Fruit fly (Drosophila melanogaster): ENCODE results near the gene RpS12.
A peak's percentile ranks its signal among the peaks of the same experiment; 100 is the strongest.

The RpS12 gene

dm6 chr3L:13017803-13018324 is 5.3 kb upstream of the RpS12 start, which contains the start of the genes mRpL20 and Icmt (continued):
- TF ChIP-seq acj6 (GFP tag; optimal IDR thresholded peaks at IDR 0.05) (peak; percentile 94), net (GFP tag; optimal IDR thresholded peaks at IDR 0.05) (peak; percentile 91), dac (GFP tag; optimal IDR thresholded peaks at IDR 0.05) (peak; percentile 72), Sox102F (GFP tag; optimal IDR thresholded peaks at IDR 0.05) (peak; percentile 87), cyc (GFP tag; optimal IDR thresholded peaks at IDR 0.05) (peak; percentile 76), Met (GFP tag; optimal IDR thresholded peaks at IDR 0.05) (peak; percentile 83), Sox15 (GFP tag; optimal IDR thresholded peaks at IDR 0.05) (peak; percentile 91), pdm3 (GFP tag; optimal IDR thresholded peaks at IDR 0.05) (peak; percentile 87), CG16779 (tag; optimal IDR thresholded peaks at IDR 0.05) (peak; percentile 88), Gug (GFP tag; IDR thresholded peaks at IDR 0.05) (peak; percentile 98), CG6792 (GFP tag; optimal IDR thresholded peaks at IDR 0.05) (peak; percentile 94), CG6854 (GFP tag; optimal IDR thresholded peaks at IDR 0.05) (peak; percentile 57), CG1621 (tag; optimal IDR thresholded peaks at IDR 0.05) (peak; percentile 90), CG8119 (GFP tag; IDR thresholded peaks at IDR 0.05) (peak; percentile 98), Smox (GFP tag; optimal IDR thresholded peaks at IDR 0.05) (peak; percentile 88), CG10631 (GFP tag; optimal IDR thresholded peaks at IDR 0.05) (peak; percentile 97), CG10669 (GFP tag; optimal IDR thresholded peaks at IDR 0.05) (peak; percentile 85), Hr38 (GFP tag; optimal IDR thresholded peaks at IDR 0.05) (no peak), CG3032 (tag; optimal IDR thresholded peaks at IDR 0.05) (peak; percentile 96), Blimp-1 (GFP tag; optimal IDR thresholded peaks at IDR 0.05) (peak; percentile 69), Lpt (GFP tag; optimal IDR thresholded peaks at IDR 0.05) (peak; percentile 78), achi (GFP tag; optimal IDR thresholded peaks at IDR 0.05) (peak; percentile 95), Ets21C (GFP tag; optimal IDR thresholded peaks at IDR 0.05) (peak; percentile 75), CG32006 (GFP tag; optimal IDR thresholded peaks at IDR 0.05) (peak; percentile 95), CG6276 (GFP tag; optimal IDR thresholded peaks at IDR 0.05) (peak; percentile 81)

dm6 chr3L:13019249-13019956 is 3.7 kb upstream of the RpS12 start:
- TF ChIP-seq Sox15 (GFP tag; optimal IDR thresholded peaks at IDR 0.05) (no peak), svp (GFP tag) (peak; percentile 78)

dm6 chr3L:13021727-13022126 is 1.4 kb upstream of the RpS12 start:
- TF ChIP-seq CG8632 (GFP tag; optimal IDR thresholded peaks at IDR 0.05): peak; percentile 57
- 0 out of 3 replicates have a peak, but pooled peaks have one; percentile 14 for TF ChIP-seq CG6163 (GFP tag; IDR thresholded peaks at IDR 0.05)
- no peak for TF ChIP-seq CG9139 (GFP tag; optimal IDR thresholded peaks at IDR 0.05)
- TF ChIP-seq net (GFP tag; optimal IDR thresholded peaks at IDR 0.05): peak; percentile 42
- peak; percentile 71 for TF ChIP-seq Met (GFP tag; optimal IDR thresholded peaks at IDR 0.05)
- no peak for TF ChIP-seq fd85E (GFP tag; optimal IDR thresholded peaks at IDR 0.05)
- no peak for TF ChIP-seq CG6854 (GFP tag; optimal IDR thresholded peaks at IDR 0.05)
- TF ChIP-seq Ets96B (tag; optimal IDR thresholded peaks at IDR 0.05): no peak
- TF ChIP-seq CG1621 (tag; optimal IDR thresholded peaks at IDR 0.05): no peak
- TF ChIP-seq CG10669 (GFP tag; optimal IDR thresholded peaks at IDR 0.05): no peak
- TF ChIP-seq CG6792 (GFP tag; optimal IDR thresholded peaks at IDR 0.05): peak; percentile 65
- peak; percentile 47 for TF ChIP-seq CG34406 (GFP tag; optimal IDR thresholded peaks at IDR 0.05)
- TF ChIP-seq CG31627 (GFP tag; optimal IDR thresholded peaks at IDR 0.05): peak; percentile 64
- TF ChIP-seq OdsH (GFP tag; optimal IDR thresholded peaks at IDR 0.05): peak; percentile 54
- TF ChIP-seq CG6808 (GFP tag; optimal IDR thresholded peaks at IDR 0.05): no peak
- no peak for TF ChIP-seq spab (GFP tag; optimal IDR thresholded peaks at IDR 0.05)
- no peak for TF ChIP-seq CG16779 (tag; optimal IDR thresholded peaks at IDR 0.05)
- TF ChIP-seq CG15336 (GFP tag; IDR thresholded peaks at IDR 0.05): peak; percentile 23; the same call in 1 of the 2 replicates
- peak; percentile 50 for TF ChIP-seq pdm3 (GFP tag; optimal IDR thresholded peaks at IDR 0.05)
- TF ChIP-seq CG11902 (GFP tag; optimal IDR thresholded peaks at IDR 0.05): peak; percentile 36
- TF ChIP-seq CG6276 (GFP tag; optimal IDR thresholded peaks at IDR 0.05): no peak
- peak; percentile 35 for TF ChIP-seq acj6 (GFP tag; optimal IDR thresholded peaks at IDR 0.05)
- peak; percentile 45 for TF ChIP-seq Eip75B (GFP tag; optimal IDR thresholded peaks at IDR 0.05)
- TF ChIP-seq Sox14 (GFP tag; optimal IDR thresholded peaks at IDR 0.05): peak; percentile 53
- TF ChIP-seq Lpt (GFP tag; optimal IDR thresholded peaks at IDR 0.05): no peak
- TF ChIP-seq Sox102F (GFP tag; optimal IDR thresholded peaks at IDR 0.05): peak; percentile 80
- peak; percentile 32 for TF ChIP-seq CG11762 (GFP tag; optimal IDR thresholded peaks at IDR 0.05; ENCODE audit: insufficient read depth)
- TF ChIP-seq esn (GFP tag; optimal IDR thresholded peaks at IDR 0.05): peak; percentile 83
- no peak for TF ChIP-seq eg (GFP tag; IDR thresholded peaks at IDR 0.05)
- TF ChIP-seq vri (GFP tag; optimal IDR thresholded peaks at IDR 0.05): peak; percentile 59
- TF ChIP-seq dac (GFP tag; optimal IDR thresholded peaks at IDR 0.05): no peak
- peak; percentile 60 for TF ChIP-seq cyc (GFP tag; optimal IDR thresholded peaks at IDR 0.05)
- peak; percentile 72 for TF ChIP-seq Eip93F (GFP tag; optimal IDR thresholded peaks at IDR 0.05)

Data from whole organism, prepupa.